Worm (Caenorhabditis elegans) whole organism, young adult: ENCODE results near the gene T08G3.6.

ENCODE experiments used
- C06A6.2 ChIP-seq: fragments of 200-800 bp; sonication (Bioruptor generic); conservative IDR thresholded peaks from 2 replicates; pipeline ENCODE4 v1.3.6; 2022; ENCODE audit warnings: missing genetic modification characterization, missing compliant biosample characterization
- C17E4.6 ChIP-seq: fragments of 200-800 bp; sonication (Bioruptor generic); IDR thresholded peaks from 2 replicates; pipeline ENCODE4 v1.3.6; 2022; ENCODE audit warnings: missing genetic modification reagents, missing genetic modification characterization, missing compliant biosample characterization
- F22D6.2 ChIP-seq: sonication (generic microtip); optimal IDR thresholded peaks from 2 replicates; lab custom pipeline; 2016; ENCODE audit warnings: mild to moderate bottlenecking, missing genetic modification characterization, missing compliant biosample characterization
- F23B12.7 ChIP-seq: sonication (generic microtip); optimal IDR thresholded peaks from 2 replicates; lab custom pipeline; 2017; ENCODE audit warnings: missing genetic modification characterization, mild to moderate bottlenecking, missing compliant biosample characterization, antibody characterized with exemption, moderate library complexity; ENCODE audit not compliant: insufficient read depth
- F37B4.10 ChIP-seq: fragments of 200-800 bp; sonication (Bioruptor generic); IDR thresholded peaks from 2 replicates; pipeline ENCODE4 v1.3.6; 2022; ENCODE audit warnings: missing genetic modification characterization, missing compliant biosample characterization
- F49E8.2 ChIP-seq: sonication (generic microtip); optimal IDR thresholded peaks from 3 replicates; lab custom pipeline; 2017; ENCODE audit warnings: missing genetic modification characterization, mild to moderate bottlenecking, missing compliant biosample characterization, antibody characterized with exemption, moderate library complexity; ENCODE audit not compliant: insufficient read depth
- T07F8.4 ChIP-seq: sonication (generic microtip); optimal IDR thresholded peaks from 2 replicates; lab custom pipeline; 2016; ENCODE audit warnings: mild to moderate bottlenecking, missing genetic modification characterization, moderate library complexity, missing compliant biosample characterization
- Y56A3A.18 ChIP-seq: fragments of 200-800 bp; sonication (Bioruptor generic); IDR thresholded peaks from 2 replicates; pipeline ENCODE4 v1.3.6; 2022; ENCODE audit warnings: missing genetic modification reagents, missing genetic modification characterization, missing compliant biosample characterization
- Y67H2A.10 ChIP-seq: fragments of 200-800 bp; sonication (Bioruptor generic); conservative IDR thresholded peaks from 2 replicates; pipeline ENCODE4 v1.3.6; 2022; ENCODE audit warnings: missing genetic modification reagents, missing genetic modification characterization, missing compliant biosample characterization
- ama-1 ChIP-seq, 3 experiments: fragments of 150-350 bp in 1 of 3; sonication (generic microtip) in 2 of 3; optimal IDR thresholded peaks; 2 replicates each; lab custom pipeline; 2014 to 2018; ENCODE audit warnings: missing biosample characterization in 2 of 3, missing genetic modification characterization in 2 of 3, missing genetic modification reagents in 2 of 3
- atf-7 ChIP-seq: sonication (generic microtip); optimal IDR thresholded peaks from 2 replicates; lab custom pipeline; 2017; ENCODE audit warnings: mild to moderate bottlenecking, missing genetic modification characterization, missing compliant biosample characterization
- attf-6 ChIP-seq: fragments of 200-800 bp; sonication (Bioruptor generic); IDR thresholded peaks from 2 replicates; pipeline ENCODE4 v1.3.6; 2022; ENCODE audit warnings: missing genetic modification reagents, missing genetic modification characterization, missing compliant biosample characterization
- cebp-1 ChIP-seq, 2 experiments: fragments of 200-800 bp in 1 of 2; sonication (Bioruptor generic) in 1 of 2; sonication (generic microtip) in 1 of 2; IDR thresholded peaks in 1 of 2; optimal IDR thresholded peaks in 1 of 2; 2 replicates each; pipeline versions ENCODE4 v1.3.6 to Lab custom; 2017 to 2022; ENCODE audit warnings: missing compliant biosample characterization in 2 of 2, missing genetic modification characterization in 2 of 2, mild to moderate bottlenecking in 1 of 2, missing genetic modification reagents in 1 of 2, moderate library complexity in 1 of 2
- dpl-1 ChIP-seq: fragments of 150-350 bp; optimal IDR thresholded peaks from 2 replicates; lab custom pipeline; 2014; ENCODE audit warnings: missing biosample characterization, missing genetic modification reagents, missing genetic modification characterization
- egrh-3 ChIP-seq: fragments of 200-800 bp; sonication (Bioruptor generic); IDR thresholded peaks from 2 replicates; pipeline ENCODE4 v1.3.6; 2022; ENCODE audit warnings: missing genetic modification reagents, missing genetic modification characterization, missing compliant biosample characterization
- ekl-4 ChIP-seq: fragments of 200-800 bp; sonication (Bioruptor generic); IDR thresholded peaks from 2 replicates; pipeline ENCODE4 v1.3.6; 2022; ENCODE audit warnings: missing genetic modification reagents, missing genetic modification characterization, missing compliant biosample characterization
- gei-17 ChIP-seq: fragments of 200-800 bp; sonication (Bioruptor generic); optimal IDR thresholded peaks from 2 replicates; lab custom pipeline; 2018; ENCODE audit warnings: mild to moderate bottlenecking, missing genetic modification characterization, missing compliant biosample characterization
- him-1 ChIP-seq: sonication (generic microtip); optimal IDR thresholded peaks from 2 replicates; lab custom pipeline; 2016; ENCODE audit warnings: missing genotype, missing genetic modification reagents, missing genetic modification characterization, missing compliant biosample characterization
- hlh-12 ChIP-seq: sonication (generic microtip); optimal IDR thresholded peaks from 2 replicates; lab custom pipeline; 2016; ENCODE audit warnings: missing genetic modification characterization, missing compliant biosample characterization
- let-526 ChIP-seq: fragments of 200-800 bp; sonication (Bioruptor generic); IDR thresholded peaks from 2 replicates; pipeline ENCODE4 v1.3.6; 2022; ENCODE audit warnings: missing genetic modification reagents, missing genetic modification characterization, missing compliant biosample characterization
- lir-1 ChIP-seq: fragments of 200-800 bp; sonication (Bioruptor generic); conservative IDR thresholded peaks from 2 replicates; pipeline ENCODE4 v1.3.6; 2022; ENCODE audit warnings: missing genetic modification reagents, missing genetic modification characterization, missing compliant biosample characterization
- lsl-1 ChIP-seq: fragments of 200-800 bp; sonication (Bioruptor generic); optimal IDR thresholded peaks from 2 replicates; lab custom pipeline; 2018; ENCODE audit warnings: mild to moderate bottlenecking, missing genetic modification characterization, moderate library complexity, missing compliant biosample characterization
- madf-10 ChIP-seq: sonication (generic microtip); optimal IDR thresholded peaks from 2 replicates; lab custom pipeline; 2016; ENCODE audit warnings: mild to moderate bottlenecking, missing genetic modification characterization, missing compliant biosample characterization
- madf-8 ChIP-seq: fragments of 200-800 bp; sonication (Bioruptor generic); conservative IDR thresholded peaks from 2 replicates; pipeline ENCODE4 v1.3.6; 2022; ENCODE audit warnings: missing genetic modification reagents, missing genetic modification characterization, missing compliant biosample characterization
- mcd-1 ChIP-seq: fragments of 200-800 bp; sonication (Bioruptor generic); IDR thresholded peaks from 2 replicates; pipeline ENCODE4 v1.3.6; 2022; ENCODE audit warnings: missing genetic modification reagents, missing genetic modification characterization, missing compliant biosample characterization
- mel-28 ChIP-seq: sonication (generic microtip); optimal IDR thresholded peaks from 2 replicates; lab custom pipeline; 2016; ENCODE audit warnings: borderline replicate concordance, mild to moderate bottlenecking, missing genetic modification characterization, missing compliant biosample characterization
- nhr-80 ChIP-seq: sonication (generic microtip); optimal IDR thresholded peaks from 2 replicates; lab custom pipeline; 2016; ENCODE audit warnings: missing genetic modification characterization, missing compliant biosample characterization
- pbrm-1 ChIP-seq: fragments of 200-800 bp; sonication (Bioruptor generic); IDR thresholded peaks from 2 replicates; pipeline ENCODE4 v1.3.6; 2022; ENCODE audit warnings: missing genetic modification reagents, missing genetic modification characterization, missing compliant biosample characterization
- pha-4 ChIP-seq: fragments of 150-350 bp; sonication (generic microtip); optimal IDR thresholded peaks from 2 replicates; lab custom pipeline; 2014; ENCODE audit warnings: missing biosample characterization, missing genetic modification reagents, missing genetic modification characterization
- rec-8 ChIP-seq, 2 experiments: sonication (generic microtip); optimal IDR thresholded peaks; 2 replicates each; lab custom pipeline; 2016; ENCODE audit warnings: mild to moderate bottlenecking in 2 of 2, missing genetic modification characterization in 2 of 2, missing genetic modification reagents in 2 of 2, missing genotype in 2 of 2, missing biosample characterization in 1 of 2, missing compliant biosample characterization in 1 of 2, moderate library complexity in 1 of 2
- repo-1 ChIP-seq: sonication (generic microtip); optimal IDR thresholded peaks from 2 replicates; lab custom pipeline; 2017; ENCODE audit warnings: mild to moderate bottlenecking, missing genetic modification characterization, missing compliant biosample characterization
- snpc-3.4 ChIP-seq: sonication (generic microtip); optimal IDR thresholded peaks from 2 replicates; lab custom pipeline; 2017; ENCODE audit warnings: missing genetic modification characterization, mild to moderate bottlenecking, missing compliant biosample characterization, antibody characterized with exemption, moderate library complexity, missing genotype, missing genetic modification reagents
- snpc-4 ChIP-seq, 5 experiments: fragments of 150-350 bp in 1 of 5; sonication (generic microtip) in 4 of 5; optimal IDR thresholded peaks; 2 replicates each; lab custom pipeline; 2014 to 2018; ENCODE audit warnings: missing genetic modification characterization in 5 of 5, missing biosample characterization in 3 of 5, antibody characterized with exemption in 2 of 5, mild to moderate bottlenecking in 2 of 5, missing compliant biosample characterization in 2 of 5, missing genotype in 2 of 5, moderate library complexity in 2 of 5, missing genetic modification reagents in 1 of 5
- zim-3 ChIP-seq: sonication (generic microtip); optimal IDR thresholded peaks from 2 replicates; lab custom pipeline; 2017; ENCODE audit warnings: mild to moderate bottlenecking, missing genetic modification characterization, moderate library complexity, missing compliant biosample characterization
- ztf-6 ChIP-seq: fragments of 200-800 bp; sonication (Bioruptor generic); IDR thresholded peaks from 2 replicates; pipeline ENCODE4 v1.3.6; 2022; ENCODE audit warnings: missing genetic modification reagents, missing genetic modification characterization, missing compliant biosample characterization

Gene T08G3.6

ce11 chrV:16403974-16404373, 41.8 kb upstream of the T08G3.6 start, which contains the start of gene syp-1:
TSS of gene syp-1 (plus strand) at chrV:16404274.
- TF ChIP-seq C06A6.2 (GFP tag; lab: Robert Waterston, UW) (no peak), mel-28 (tag; lab: Kevin White, UChicago) (no peak), repo-1 (tag; lab: Kevin White, UChicago) (no peak), rec-8 (tag; optimal IDR thresholded peaks at IDR 0.05; lab: Kevin White, UChicago) (no peak), madf-8 (GFP tag; lab: Robert Waterston, UW) (no peak), T07F8.4 (tag; lab: Kevin White, UChicago) (no peak), pha-4 (no peak), atf-7 (tag; lab: Kevin White, UChicago) (no peak), snpc-3.4 (tag; lab: Kevin White, UChicago) (no peak), F23B12.7 (tag; lab: Kevin White, UChicago) (no peak), lir-1 (GFP tag; lab: Robert Waterston, UW) (no peak), attf-6 (GFP tag; lab: Robert Waterston, UW) (no peak)

ce11 chrV:16405366-16405765, 40.4 kb upstream of the T08G3.6 start:
- TF ChIP-seq him-1 (tag; lab: Kevin White, UChicago) (peak; percentile 16), hlh-12 (tag; lab: Kevin White, UChicago) (no peak), ama-1 (optimal IDR thresholded peaks at IDR 0.05; lab: Kevin White, UChicago) (no peak), ama-1 (GFP tag; optimal IDR thresholded peaks at IDR 0.05; lab: Kevin White, UChicago) (no peak), snpc-4 (GFP tag; optimal IDR thresholded peaks at IDR 0.05; lab: Kevin White, UChicago) (peak; percentile 3), snpc-4 (tag; optimal IDR thresholded peaks at IDR 0.05; lab: Kevin White, UChicago) (peak in 1 of 4 experiments; percentile 14), mcd-1 (GFP tag; lab: Robert Waterston, UW) (peak; percentile 46; the same call in 1 of the 2 replicates), lsl-1 (peak; percentile 81)

ce11 chrV:16406357-16406756, 39.4 kb upstream of the T08G3.6 start:
- TF ChIP-seq ztf-6: no peak
- no peak for TF ChIP-seq nhr-80 (tag; lab: Kevin White, UChicago)
- TF ChIP-seq T07F8.4 (tag; lab: Kevin White, UChicago): no peak
- no peak for TF ChIP-seq zim-3 (tag; lab: Kevin White, UChicago)
- no peak for TF ChIP-seq dpl-1 (GFP tag; lab: Kevin White, UChicago)
- TF ChIP-seq pbrm-1: no peak
- no peak for TF ChIP-seq madf-10
- no peak for TF ChIP-seq F37B4.10 (GFP tag; lab: Robert Waterston, UW)
- no peak for TF ChIP-seq F22D6.2
- TF ChIP-seq cebp-1 (GFP tag; IDR thresholded peaks at IDR 0.05; lab: Robert Waterston, UW): no peak
- TF ChIP-seq cebp-1 (tag; optimal IDR thresholded peaks at IDR 0.05; lab: Kevin White, UChicago): no peak
- no peak for TF ChIP-seq ekl-4 (GFP tag; lab: Robert Waterston, UW)
- no peak for TF ChIP-seq gei-17
- no peak for TF ChIP-seq egrh-3 (GFP tag; lab: Robert Waterston, UW)
- TF ChIP-seq C17E4.6: no peak
- no peak for TF ChIP-seq Y67H2A.10 (GFP tag; lab: Robert Waterston, UW)
- no peak for TF ChIP-seq let-526
- no peak for TF ChIP-seq F49E8.2
- TF ChIP-seq lsl-1: no peak
- no peak for TF ChIP-seq Y56A3A.18 (GFP tag; lab: Robert Waterston, UW)
- TF ChIP-seq C06A6.2 (GFP tag; lab: Robert Waterston, UW): no peak
- TF ChIP-seq, all 124 proteins: peak for 0
